Worm (Caenorhabditis elegans): ENCODE measurements around the gene sec-5.

ce11 chrII:9170851-9171250 is 6.1 kb downstream of the sec-5 start:
- TF ChIP-seq lsy-2 (tag; optimal IDR thresholded peaks at IDR 0.05) (no peak), ztf-11 (tag; optimal IDR thresholded peaks at IDR 0.05) (no peak), elt-3 (tag; optimal IDR thresholded peaks at IDR 0.05) (no peak), crh-2 (tag; optimal IDR thresholded peaks at IDR 0.05) (no peak), egl-27 (tag; optimal IDR thresholded peaks at IDR 0.05) (no peak), ceh-82 (tag; optimal IDR thresholded peaks at IDR 0.05) (no peak)

Measured in whole organism, L2 larva.